Worm (Caenorhabditis elegans) whole organism, mixed stage, embryonic: Measurements from ENCODE around the gene rpb-9.

ENCODE experiments used
- lsy-2 ChIP-seq: fragments of 150-350 bp; optimal IDR thresholded peaks from 2 replicates; lab custom pipeline; 2014; ENCODE audit warnings: missing biosample characterization, missing genetic modification characterization
- nhr-237 ChIP-seq: fragments of 150-350 bp; optimal IDR thresholded peaks from 2 replicates; lab custom pipeline; 2014; ENCODE audit warnings: missing biosample characterization, missing genetic modification characterization
- nhr-28 ChIP-seq: fragments of 150-350 bp; optimal IDR thresholded peaks from 2 replicates; lab custom pipeline; 2014; ENCODE audit warnings: missing biosample characterization, missing genetic modification characterization
- ztf-11 ChIP-seq: fragments of 150-350 bp; optimal IDR thresholded peaks from 2 replicates; lab custom pipeline; 2014; ENCODE audit warnings: missing biosample characterization, missing genetic modification characterization

ce11 chrV:8016928-8017327 lies 4.8 kb upstream of the rpb-9 start, which contains the start of gene sptl-2:
- TF ChIP-seq nhr-237 (no peak), lsy-2 (tag; lab: Kevin White, UChicago) (no peak), ztf-11 (tag; lab: Kevin White, UChicago) (no peak), nhr-28 (tag; lab: Kevin White, UChicago) (no peak)
